Fruit fly (Drosophila melanogaster) whole organism, prepupa: Measurements from ENCODE around the gene CG42570.

Experiments used
- Blimp-1 ChIP-seq: fragments of 200-800 bp; sonication (Bioruptor generic); optimal IDR thresholded peaks from 3 replicates; lab custom pipeline; 2017; ENCODE audit warnings: missing biosample characterization, missing genetic modification characterization, mild to moderate bottlenecking, moderate library complexity, missing genetic modification reagents
- CG10631 ChIP-seq: fragments of 200-800 bp; sonication (Bioruptor generic); optimal IDR thresholded peaks from 2 replicates; lab custom pipeline; 2016; ENCODE audit warnings: missing biosample characterization, missing genetic modification characterization
- CG10669 ChIP-seq: fragments of 200-800 bp; sonication (Bioruptor generic); optimal IDR thresholded peaks from 3 replicates; lab custom pipeline; 2018; ENCODE audit warnings: missing biosample characterization, mild to moderate bottlenecking, missing genetic modification characterization, moderate library complexity
- CG15336 ChIP-seq: fragments of 200-800 bp; sonication (Bioruptor generic); IDR thresholded peaks from 2 replicates; pipeline ENCODE4 v1.3.6; 2022; ENCODE audit warnings: missing biosample characterization, missing genetic modification characterization
- CG16779 ChIP-seq: fragments of 200-800 bp; sonication (Bioruptor generic); optimal IDR thresholded peaks from 3 replicates; lab custom pipeline; 2017; ENCODE audit warnings: missing biosample characterization, mild to moderate bottlenecking, missing genetic modification characterization
- CG3919 ChIP-seq: fragments of 200-800 bp; sonication (Bioruptor generic); optimal IDR thresholded peaks from 3 replicates; lab custom pipeline; 2016; ENCODE audit warnings: missing biosample characterization, missing genetic modification characterization
- CG4318 ChIP-seq: fragments of 200-800 bp; sonication (Bioruptor generic); optimal IDR thresholded peaks from 3 replicates; lab custom pipeline; 2017; ENCODE audit warnings: missing biosample characterization, mild to moderate bottlenecking, missing genetic modification characterization
- CG6276 ChIP-seq: fragments of 200-800 bp; sonication (Bioruptor generic); optimal IDR thresholded peaks from 2 replicates; lab custom pipeline; 2017; ENCODE audit warnings: missing biosample characterization, mild to moderate bottlenecking, missing genetic modification characterization
- CG6854 ChIP-seq: fragments of 200-800 bp; sonication (Bioruptor generic); optimal IDR thresholded peaks from 2 replicates; lab custom pipeline; 2017; ENCODE audit warnings: missing biosample characterization, mild to moderate bottlenecking, missing genetic modification characterization
- CG7368 ChIP-seq: fragments of 200-800 bp; sonication (Bioruptor generic); optimal IDR thresholded peaks from 3 replicates; lab custom pipeline; 2016; ENCODE audit warnings: missing biosample characterization, missing genetic modification characterization
- CG8632 ChIP-seq: fragments of 200-800 bp; sonication (Bioruptor generic); optimal IDR thresholded peaks from 3 replicates; lab custom pipeline; 2016; ENCODE audit warnings: missing biosample characterization, missing genetic modification characterization
- Eip75B ChIP-seq: fragments of 200-800 bp; sonication (Bioruptor generic); optimal IDR thresholded peaks from 3 replicates; lab custom pipeline; 2016; ENCODE audit warnings: missing biosample characterization, missing genetic modification characterization
- Eip78C ChIP-seq: fragments of 200-800 bp; sonication (Bioruptor generic); peaks from one replicate; lab custom pipeline; 2016; ENCODE audit warnings: missing biosample characterization, missing genetic modification characterization
- Eip93F ChIP-seq: fragments of 200-800 bp; sonication (Bioruptor generic); optimal IDR thresholded peaks from 2 replicates; lab custom pipeline; 2016; ENCODE audit warnings: missing biosample characterization, mild to moderate bottlenecking, missing genetic modification characterization
- Ets96B ChIP-seq: fragments of 200-800 bp; optimal IDR thresholded peaks from 2 replicates; lab custom pipeline; 2019; ENCODE audit warnings: missing biosample characterization, mild to moderate bottlenecking, missing genetic modification characterization, moderate library complexity
- Gug ChIP-seq: fragments of 200-800 bp; sonication (Bioruptor generic); IDR thresholded peaks from 2 replicates; pipeline ENCODE4 v1.3.6; 2022; ENCODE audit warnings: missing biosample characterization, missing genetic modification characterization
- Hr38 ChIP-seq: sonication (Bioruptor generic); optimal IDR thresholded peaks from 2 replicates; lab custom pipeline; 2016; ENCODE audit warnings: missing biosample characterization, missing genetic modification characterization
- Hr39 ChIP-seq: fragments of 200-800 bp; sonication (Bioruptor generic); optimal IDR thresholded peaks from 2 replicates; lab custom pipeline; 2016; ENCODE audit warnings: missing biosample characterization, missing genetic modification characterization
- Hr4 ChIP-seq: fragments of 200-800 bp; sonication (Bioruptor generic); optimal IDR thresholded peaks from 3 replicates; lab custom pipeline; 2016; ENCODE audit warnings: missing biosample characterization, missing genetic modification characterization
- OdsH ChIP-seq: fragments of 200-800 bp; sonication (Bioruptor generic); optimal IDR thresholded peaks from 3 replicates; lab custom pipeline; 2016; ENCODE audit warnings: missing biosample characterization, missing genetic modification characterization
- Sox14 ChIP-seq: fragments of 200-800 bp; sonication (Bioruptor generic); optimal IDR thresholded peaks from 3 replicates; lab custom pipeline; 2016; ENCODE audit warnings: missing biosample characterization, missing genetic modification characterization
- Sox15 ChIP-seq: fragments of 200-800 bp; sonication (Bioruptor generic); optimal IDR thresholded peaks from 3 replicates; lab custom pipeline; 2016; ENCODE audit warnings: missing biosample characterization, missing genetic modification characterization
- achi ChIP-seq: fragments of 200-800 bp; sonication (Bioruptor generic); optimal IDR thresholded peaks from 3 replicates; lab custom pipeline; 2016; ENCODE audit warnings: missing biosample characterization, missing genetic modification characterization
- acj6 ChIP-seq: fragments of 200-800 bp; sonication (Bioruptor generic); optimal IDR thresholded peaks from 3 replicates; lab custom pipeline; 2016; ENCODE audit warnings: missing biosample characterization, missing genetic modification characterization
- cyc ChIP-seq: fragments of 200-800 bp; sonication (Bioruptor generic); optimal IDR thresholded peaks from 3 replicates; lab custom pipeline; 2016; ENCODE audit warnings: missing biosample characterization, missing genetic modification characterization
- esn ChIP-seq: fragments of 200-800 bp; sonication (Bioruptor generic); optimal IDR thresholded peaks from 2 replicates; lab custom pipeline; 2016; ENCODE audit warnings: missing biosample characterization, mild to moderate bottlenecking, missing genetic modification characterization, moderate library complexity
- fd59A ChIP-seq: fragments of 200-800 bp; sonication (Bioruptor generic); optimal IDR thresholded peaks from 2 replicates; lab custom pipeline; 2017; ENCODE audit warnings: missing biosample characterization, mild to moderate bottlenecking, missing genetic modification characterization, missing genetic modification reagents
- fkh ChIP-seq: fragments of 200-800 bp; sonication (Bioruptor generic); optimal IDR thresholded peaks from 3 replicates; lab custom pipeline; 2017; ENCODE audit warnings: missing biosample characterization, mild to moderate bottlenecking, missing genetic modification characterization, moderate library complexity
- net ChIP-seq: fragments of 200-800 bp; sonication (Bioruptor generic); optimal IDR thresholded peaks from 3 replicates; lab custom pipeline; 2016; ENCODE audit warnings: missing biosample characterization, missing genetic modification characterization
- salr ChIP-seq, 2 experiments: fragments of 200-800 bp; sonication (Bioruptor generic); optimal IDR thresholded peaks; 3 replicates each; lab custom pipeline; 2016 to 2018; ENCODE audit warnings: missing biosample characterization in 2 of 2, missing genetic modification characterization in 2 of 2, mild to moderate bottlenecking in 1 of 2
- spab ChIP-seq: fragments of 200-800 bp; sonication (Bioruptor generic); optimal IDR thresholded peaks from 2 replicates; lab custom pipeline; 2017; ENCODE audit warnings: missing biosample characterization, mild to moderate bottlenecking, missing genetic modification characterization, missing genetic modification reagents
- svp ChIP-seq: fragments of 200-800 bp; sonication (Bioruptor generic); peaks from one replicate; lab custom pipeline; 2016; ENCODE audit warnings: missing biosample characterization, missing genetic modification characterization
- topi ChIP-seq: fragments of 200-800 bp; sonication (Bioruptor generic); optimal IDR thresholded peaks from 3 replicates; lab custom pipeline; 2016; ENCODE audit warnings: missing biosample characterization, missing genetic modification characterization

CG42570 gene

dm6 chr3L:15692794-15693532 is 24.7 kb upstream of the CG42570 start (continued):
- TF ChIP-seq CG8632 (GFP tag; lab: Kevin White, UChicago) (peak; percentile 56), Hr4 (GFP tag; lab: Kevin White, UChicago) (peak; percentile 15), Eip93F (GFP tag; lab: Kevin White, UChicago) (no peak), Sox15 (peak; percentile 22), CG3919 (GFP tag; lab: Kevin White, UChicago) (peak; percentile 52), achi (peak; percentile 54), Ets96B (peak; percentile 20), CG4318 (peak; percentile 40), CG6854 (GFP tag; lab: Kevin White, UChicago) (no peak), CG7368 (GFP tag; lab: Kevin White, UChicago) (no peak), CG15336 (GFP tag; lab: Robert Waterston, UW) (0 out of 2 replicates have a peak, but pooled peaks have one; percentile 8), fd59A (GFP tag; lab: Kevin White, UChicago) (no peak), Eip75B (GFP tag; lab: Kevin White, UChicago) (no peak), topi (GFP tag; lab: Kevin White, UChicago) (no peak), svp (GFP tag; lab: Kevin White, UChicago) (peak; percentile 67), Sox14 (GFP tag; lab: Kevin White, UChicago) (no peak), salr (GFP tag; optimal IDR thresholded peaks at IDR 0.05; lab: Kevin White, UChicago) (peak in 1 of 2 experiments; percentile 51), fkh (GFP tag; lab: Kevin White, UChicago) (no peak), acj6 (GFP tag; lab: Kevin White, UChicago) (peak; percentile 62), OdsH (peak; percentile 56), esn (GFP tag; lab: Kevin White, UChicago) (peak; percentile 36), CG10669 (GFP tag; lab: Kevin White, UChicago) (peak; percentile 8), CG16779 (no peak), Eip78C (GFP tag; lab: Kevin White, UChicago) (peak; percentile 87)

DNA sequence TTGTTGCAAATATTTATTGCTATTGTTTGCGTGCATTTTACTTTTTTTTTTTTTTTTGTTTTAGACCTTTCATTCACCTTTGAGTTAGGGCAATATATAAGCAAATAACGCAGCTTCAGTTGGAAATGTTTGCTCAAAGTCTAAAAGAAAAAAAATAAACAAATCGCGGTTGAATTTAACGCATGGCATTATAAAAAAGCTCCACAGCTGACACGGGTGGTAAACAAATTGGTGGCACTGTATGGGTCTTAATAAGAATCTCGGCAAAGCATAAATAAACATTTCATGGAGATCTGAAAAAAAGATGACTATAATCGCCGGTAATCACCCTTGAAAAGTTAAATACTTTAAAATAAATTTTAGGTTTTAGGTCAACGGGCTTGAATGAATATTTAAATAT is 23.2 kb upstream of the CG42570 start:
- TF ChIP-seq fd59A (GFP tag; lab: Kevin White, UChicago) = no peak
- no peak for TF ChIP-seq spab (GFP tag; lab: Kevin White, UChicago)
- peak; percentile 69 for TF ChIP-seq Eip78C (GFP tag; lab: Kevin White, UChicago)
- TF ChIP-seq fkh (GFP tag; lab: Kevin White, UChicago) = peak; percentile 58
- no peak for TF ChIP-seq CG10631 (GFP tag; lab: Kevin White, UChicago)
- TF ChIP-seq net = no peak
- TF ChIP-seq Hr38 (GFP tag; lab: Kevin White, UChicago) = no peak

dm6 chr3L:15695195-15695594 is 22.4 kb upstream of the CG42570 start:
- TF ChIP-seq Gug (GFP tag; lab: Robert Waterston, UW) (no peak), CG15336 (GFP tag; lab: Robert Waterston, UW) (0 out of 2 replicates have a peak, but pooled peaks have one; percentile 15), CG6276 (no peak), Hr4 (GFP tag; lab: Kevin White, UChicago) (no peak), Blimp-1 (GFP tag; lab: Kevin White, UChicago) (peak; percentile 9), Eip78C (GFP tag; lab: Kevin White, UChicago) (peak; percentile 4), Hr38 (GFP tag; lab: Kevin White, UChicago) (no peak), Hr39 (GFP tag; lab: Kevin White, UChicago) (no peak), fkh (GFP tag; lab: Kevin White, UChicago) (no peak)

dm6 chr3L:15697916-15698315 is 19.7 kb upstream of the CG42570 start:
- TF ChIP-seq fkh (GFP tag; lab: Kevin White, UChicago) (no peak), CG3919 (GFP tag; lab: Kevin White, UChicago) (peak; percentile 47), svp (GFP tag; lab: Kevin White, UChicago) (peak; percentile 55), cyc (GFP tag; lab: Kevin White, UChicago) (no peak)
